Worm (Caenorhabditis elegans) whole organism, L2 larva: Measurements from ENCODE around the gene rsp-7.

Experiments
- crh-2 ChIP-seq: sonication (generic microtip); optimal IDR thresholded peaks from 2 replicates; lab custom pipeline; 2017; ENCODE audit warnings: missing biosample characterization, missing genetic modification characterization
- egl-27 ChIP-seq: sonication (generic microtip); optimal IDR thresholded peaks from 3 replicates; lab custom pipeline; 2017; ENCODE audit warnings: missing biosample characterization, missing genetic modification reagents, missing genetic modification characterization
- elt-1 ChIP-seq: fragments of 150-350 bp; optimal IDR thresholded peaks from 2 replicates; lab custom pipeline; 2014; ENCODE audit warnings: missing biosample characterization, missing genetic modification characterization
- elt-3 ChIP-seq: sonication (generic microtip); optimal IDR thresholded peaks from 2 replicates; lab custom pipeline; 2017; ENCODE audit warnings: missing biosample characterization, missing genetic modification characterization
- fos-1 ChIP-seq: fragments of 150-350 bp; optimal IDR thresholded peaks from 2 replicates; lab custom pipeline; 2014; ENCODE audit warnings: missing biosample characterization, missing genetic modification characterization
- lsy-2 ChIP-seq, 2 experiments: fragments of 150-350 bp in 1 of 2; sonication (generic microtip) in 1 of 2; optimal IDR thresholded peaks; 2 replicates each; lab custom pipeline; 2014 to 2017; ENCODE audit warnings: missing biosample characterization in 2 of 2, missing genetic modification characterization in 2 of 2
- mdl-1 ChIP-seq, 2 experiments: fragments of 150-350 bp in 1 of 2; sonication (generic microtip) in 1 of 2; optimal IDR thresholded peaks; 2 replicates each; lab custom pipeline; 2017; ENCODE audit warnings: missing biosample characterization in 2 of 2, missing genetic modification characterization in 2 of 2
- nhr-12 ChIP-seq: fragments of 150-350 bp; optimal IDR thresholded peaks from 2 replicates; lab custom pipeline; 2014; ENCODE audit warnings: missing biosample characterization, missing genetic modification characterization
- nhr-23 ChIP-seq: fragments of 150-350 bp; optimal IDR thresholded peaks from 2 replicates; lab custom pipeline; 2014; ENCODE audit warnings: missing biosample characterization, missing genetic modification reagents, missing genetic modification characterization
- skn-1 ChIP-seq: sonication (generic microtip); optimal IDR thresholded peaks from 2 replicates; lab custom pipeline; 2017; ENCODE audit warnings: missing biosample characterization, missing genetic modification characterization
- snpc-4 ChIP-seq: fragments of 150-350 bp; optimal IDR thresholded peaks from 2 replicates; lab custom pipeline; 2014; ENCODE audit warnings: missing biosample characterization, missing genetic modification characterization
- ztf-11 ChIP-seq: sonication (generic microtip); optimal IDR thresholded peaks from 2 replicates; lab custom pipeline; 2017; ENCODE audit warnings: missing biosample characterization, missing genetic modification characterization
- ztf-4 ChIP-seq: fragments of 150-350 bp; optimal IDR thresholded peaks from 2 replicates; lab custom pipeline; 2014; ENCODE audit warnings: missing biosample characterization, missing genetic modification characterization

ce11 chrII:10675302-10675701 is 16.3 kb downstream of the rsp-7 start, which contains the start of gene ptb-1:
- TF ChIP-seq snpc-4 (tag; lab: Kevin White, UChicago) (no peak), fos-1 (tag; lab: Kevin White, UChicago) (no peak), lsy-2 (tag; optimal IDR thresholded peaks at IDR 0.05; lab: Kevin White, UChicago) (no peak), mdl-1 (tag; optimal IDR thresholded peaks at IDR 0.05; lab: Kevin White, UChicago) (no peak), elt-3 (tag; lab: Kevin White, UChicago) (no peak), crh-2 (tag; lab: Kevin White, UChicago) (no peak), egl-27 (no peak), ztf-11 (tag; lab: Kevin White, UChicago) (no peak), elt-1 (tag; lab: Kevin White, UChicago) (no peak), nhr-23 (tag; lab: Kevin White, UChicago) (no peak), ztf-4 (no peak), skn-1 (no peak), nhr-12 (tag; lab: Kevin White, UChicago) (no peak)
